Fruit fly (Drosophila melanogaster) whole organism, embryonic: ENCODE data around the gene RhoBTB.
A peak's percentile ranks its signal among the peaks of the same experiment; 100 is the strongest.

Experiments
- Adf1 ChIP-seq: fragments of 200-800 bp; sonication (Bioruptor generic); IDR thresholded peaks from 2 replicates; pipeline ENCODE4 v1.3.6; 2022; ENCODE audit warnings: missing biosample characterization, missing genetic modification characterization
- Atf3 ChIP-seq: fragments of 200-800 bp; sonication (Bioruptor generic); optimal IDR thresholded peaks from 3 replicates; lab custom pipeline; 2016; ENCODE audit warnings: missing biosample characterization, missing genetic modification characterization
- Bdp1 ChIP-seq: fragments of 200-800 bp; sonication (Bioruptor generic); optimal IDR thresholded peaks from 3 replicates; lab custom pipeline; 2016; ENCODE audit warnings: missing biosample characterization, missing genetic modification characterization
- CG1024 ChIP-seq: fragments of 200-800 bp; sonication (Bioruptor generic); IDR thresholded peaks from 2 replicates; pipeline ENCODE4 v1.3.6; 2022; ENCODE audit warnings: missing biosample characterization, missing genetic modification characterization
- CG11695 ChIP-seq: fragments of 200-800 bp; sonication (Bioruptor generic); IDR thresholded peaks from 3 replicates; pipeline ENCODE4 v1.3.6; 2022; ENCODE audit warnings: missing biosample characterization, missing genetic modification characterization
- CG11696 ChIP-seq: fragments of 200-800 bp; sonication (Bioruptor generic); IDR thresholded peaks from 2 replicates; pipeline ENCODE4 v1.3.6; 2022; ENCODE audit warnings: missing biosample characterization, missing genetic modification characterization
- CG12659 ChIP-seq: fragments of 200-800 bp; sonication (Bioruptor generic); optimal IDR thresholded peaks from 3 replicates; lab custom pipeline; 2017; ENCODE audit warnings: mild to moderate bottlenecking, missing biosample characterization, missing genetic modification reagents, missing genetic modification characterization
- CG1529 ChIP-seq: fragments of 200-800 bp; sonication (Bioruptor generic); optimal IDR thresholded peaks from 3 replicates; lab custom pipeline; 2018; ENCODE audit warnings: missing biosample characterization, missing genetic modification characterization
- CG15514 ChIP-seq: fragments of 200-800 bp; sonication (Bioruptor generic); optimal IDR thresholded peaks from 3 replicates; lab custom pipeline; 2017; ENCODE audit warnings: missing biosample characterization, missing genetic modification characterization, mild to moderate bottlenecking, moderate library complexity, missing genetic modification reagents
- CG1602 ChIP-seq: fragments of 200-800 bp; sonication (Bioruptor generic); optimal IDR thresholded peaks from 3 replicates; lab custom pipeline; 2016; ENCODE audit warnings: missing biosample characterization, missing genetic modification characterization
- CG1603 ChIP-seq: fragments of 200-800 bp; sonication (Bioruptor generic); optimal IDR thresholded peaks from 2 replicates; lab custom pipeline; 2019; ENCODE audit warnings: missing biosample characterization, mild to moderate bottlenecking, missing genetic modification characterization, moderate library complexity
- CG17829 ChIP-seq: fragments of 200-800 bp; optimal IDR thresholded peaks from 2 replicates; lab custom pipeline; 2019; ENCODE audit warnings: missing biosample characterization, mild to moderate bottlenecking, missing genetic modification characterization, moderate library complexity
- CG18599 ChIP-seq: fragments of 200-800 bp; sonication (Bioruptor generic); optimal IDR thresholded peaks from 3 replicates; lab custom pipeline; 2017; ENCODE audit warnings: missing biosample characterization, missing genetic modification characterization, mild to moderate bottlenecking, moderate library complexity, missing genetic modification reagents
- CG2116 ChIP-seq: fragments of 200-800 bp; sonication (Bioruptor generic); optimal IDR thresholded peaks from 3 replicates; lab custom pipeline; 2018; ENCODE audit warnings: missing biosample characterization, mild to moderate bottlenecking, missing genetic modification characterization
- CG2199 ChIP-seq: fragments of 200-800 bp; sonication (Bioruptor generic); IDR thresholded peaks from 3 replicates; pipeline ENCODE4 v1.3.6; 2022; ENCODE audit warnings: missing biosample characterization, missing genetic modification characterization
- CG30020 ChIP-seq: fragments of 200-800 bp; optimal IDR thresholded peaks from 2 replicates; lab custom pipeline; 2019; ENCODE audit warnings: missing biosample characterization, mild to moderate bottlenecking, missing genetic modification characterization, moderate library complexity
- CG32532 ChIP-seq: fragments of 200-800 bp; sonication (Bioruptor generic); IDR thresholded peaks from 2 replicates; pipeline ENCODE4 v1.3.6; 2022; ENCODE audit warnings: missing biosample characterization, missing genetic modification characterization
- CG33557 ChIP-seq: fragments of 200-800 bp; sonication (Bioruptor generic); optimal IDR thresholded peaks from 2 replicates; lab custom pipeline; 2019; ENCODE audit warnings: missing biosample characterization, mild to moderate bottlenecking, missing genetic modification characterization, moderate library complexity
- CG3726 ChIP-seq: fragments of 200-800 bp; sonication (Bioruptor generic); IDR thresholded peaks from 3 replicates; pipeline ENCODE4, ENCODE4 v1.3.6; 2022; ENCODE audit warnings: missing biosample characterization, missing genetic modification characterization
- CG6791 ChIP-seq: fragments of 200-800 bp; sonication (Bioruptor generic); IDR thresholded peaks from 3 replicates; pipeline ENCODE4 v1.3.6; 2022; ENCODE audit warnings: missing biosample characterization, missing genetic modification characterization; ENCODE audit not compliant: partially characterized antibody
- CG6813 ChIP-seq: fragments of 200-800 bp; sonication (Bioruptor generic); optimal IDR thresholded peaks from 2 replicates; lab custom pipeline; 2017; ENCODE audit warnings: missing biosample characterization, missing genetic modification characterization, mild to moderate bottlenecking, moderate library complexity, missing genetic modification reagents
- CG6854 ChIP-seq: fragments of 200-800 bp; sonication (Bioruptor generic); optimal IDR thresholded peaks from 3 replicates; lab custom pipeline; 2017; ENCODE audit warnings: missing biosample characterization, mild to moderate bottlenecking, missing genetic modification characterization
- CG7928 ChIP-seq: fragments of 200-800 bp; sonication (Bioruptor generic); optimal IDR thresholded peaks from 2 replicates; lab custom pipeline; 2017; ENCODE audit warnings: missing biosample characterization, mild to moderate bottlenecking, missing genetic modification characterization
- CrebB ChIP-seq: fragments of 200-800 bp; sonication (Bioruptor generic); optimal IDR thresholded peaks from 3 replicates; lab custom pipeline; 2018; ENCODE audit warnings: missing biosample characterization, mild to moderate bottlenecking, missing genetic modification characterization
- Dbx ChIP-seq: fragments of 200-800 bp; sonication (Bioruptor generic); IDR thresholded peaks from 3 replicates; pipeline ENCODE4 v1.3.6; 2022; ENCODE audit warnings: missing biosample characterization, missing genetic modification characterization
- ERR ChIP-seq: fragments of 200-800 bp; sonication (Bioruptor generic); optimal IDR thresholded peaks from 2 replicates; lab custom pipeline; 2016; ENCODE audit warnings: missing biosample characterization, missing genetic modification characterization
- Gug ChIP-seq: fragments of 200-800 bp; sonication (Bioruptor generic); IDR thresholded peaks from 4 replicates; pipeline ENCODE4 v1.3.6; 2022; ENCODE audit warnings: missing biosample characterization, missing genetic modification characterization
- HHEX ChIP-seq: fragments of 200-800 bp; sonication (Bioruptor generic); optimal IDR thresholded peaks from 3 replicates; lab custom pipeline; 2017; ENCODE audit warnings: missing biosample characterization, mild to moderate bottlenecking, missing genetic modification characterization, missing genetic modification reagents
- HLH3B ChIP-seq: fragments of 200-800 bp; sonication (Bioruptor generic); IDR thresholded peaks from 2 replicates; pipeline ENCODE4 v1.3.6; 2022; ENCODE audit warnings: missing biosample characterization, missing genetic modification characterization
- HLH54F ChIP-seq: fragments of 200-800 bp; sonication (Bioruptor generic); optimal IDR thresholded peaks from 3 replicates; lab custom pipeline; 2016; ENCODE audit warnings: missing biosample characterization, missing genetic modification characterization
- Hmr ChIP-seq: fragments of 200-800 bp; sonication (Bioruptor generic); optimal IDR thresholded peaks from 3 replicates; lab custom pipeline; 2017; ENCODE audit warnings: mild to moderate bottlenecking, missing biosample characterization, missing genetic modification reagents, missing genetic modification characterization
- Lim3 ChIP-seq: fragments of 200-800 bp; sonication (Bioruptor generic); IDR thresholded peaks from 2 replicates; pipeline ENCODE4 v1.3.6; 2022; ENCODE audit warnings: missing biosample characterization, missing genetic modification characterization
- MBD-R2 ChIP-seq: fragments of 200-800 bp; sonication (Bioruptor generic); IDR thresholded peaks from 2 replicates; pipeline ENCODE4 v1.3.6; 2022; ENCODE audit warnings: missing biosample characterization, missing genetic modification characterization
- Med ChIP-seq: fragments of 200-800 bp; sonication (Bioruptor generic); peaks from one replicate; lab custom pipeline; 2016; ENCODE audit warnings: missing biosample characterization, missing genetic modification characterization, mild to moderate bottlenecking, inconsistent platforms, moderate library complexity
- PHDP ChIP-seq: fragments of 200-800 bp; sonication (Bioruptor generic); optimal IDR thresholded peaks from 3 replicates; lab custom pipeline; 2018; ENCODE audit warnings: missing biosample characterization, mild to moderate bottlenecking, missing genetic modification characterization, moderate library complexity
- Ptx1 ChIP-seq: fragments of 200-800 bp; sonication (Bioruptor generic); IDR thresholded peaks from 2 replicates; pipeline ENCODE4 v1.3.6; 2022; ENCODE audit warnings: missing biosample characterization, missing genetic modification characterization
- Rfx ChIP-seq: fragments of 200-800 bp; sonication (Bioruptor generic); IDR thresholded peaks from 2 replicates; pipeline ENCODE4 v1.3.6; 2022; ENCODE audit warnings: missing biosample characterization, missing genetic modification characterization
- Scr ChIP-seq: fragments of 200-800 bp; sonication (Bioruptor generic); IDR thresholded peaks from 2 replicates; pipeline ENCODE4 v1.3.6; 2022; ENCODE audit warnings: missing biosample characterization, missing genetic modification characterization; ENCODE audit not compliant: partially characterized antibody
- ab ChIP-seq: fragments of 200-800 bp; sonication (Bioruptor generic); optimal IDR thresholded peaks from 2 replicates; lab custom pipeline; 2016; ENCODE audit warnings: missing biosample characterization, missing genetic modification characterization
- abd-A ChIP-seq: fragments of 200-800 bp; sonication (Bioruptor generic); optimal IDR thresholded peaks from 3 replicates; lab custom pipeline; 2019; ENCODE audit warnings: missing biosample characterization, mild to moderate bottlenecking, missing genetic modification characterization, moderate library complexity
- bab2 ChIP-seq: fragments of 200-800 bp; sonication (Bioruptor generic); optimal IDR thresholded peaks from 2 replicates; lab custom pipeline; 2016; ENCODE audit warnings: missing biosample characterization, missing genetic modification characterization
- eyg ChIP-seq: fragments of 200-800 bp; sonication (Bioruptor generic); optimal IDR thresholded peaks from 3 replicates; lab custom pipeline; 2016; ENCODE audit warnings: missing biosample characterization, missing genetic modification characterization
- gt ChIP-seq: fragments of 200-800 bp; sonication (Bioruptor generic); IDR thresholded peaks from 2 replicates; pipeline ENCODE4 v1.3.6; 2022; ENCODE audit warnings: missing biosample characterization, missing genetic modification characterization
- lmd ChIP-seq: fragments of 200-800 bp; sonication (Bioruptor generic); IDR thresholded peaks from 2 replicates; pipeline ENCODE4 v1.3.6; 2022; ENCODE audit warnings: missing biosample characterization, missing genetic modification characterization
- maf-S ChIP-seq: fragments of 200-800 bp; sonication (Bioruptor generic); optimal IDR thresholded peaks from 2 replicates; lab custom pipeline; 2016; ENCODE audit warnings: missing biosample characterization, missing genetic modification characterization
- org-1 ChIP-seq: fragments of 200-800 bp; sonication (Bioruptor generic); optimal IDR thresholded peaks from 2 replicates; lab custom pipeline; 2017; ENCODE audit warnings: missing biosample characterization, missing genetic modification characterization
- otp ChIP-seq: fragments of 200-800 bp; sonication (Bioruptor generic); IDR thresholded peaks from 3 replicates; pipeline ENCODE4, ENCODE4 v1.3.6; 2022; ENCODE audit warnings: missing biosample characterization, missing genetic modification characterization
- pros ChIP-seq: fragments of 200-800 bp; sonication (Bioruptor generic); optimal IDR thresholded peaks from 3 replicates; lab custom pipeline; 2019; ENCODE audit warnings: missing biosample characterization, mild to moderate bottlenecking, missing genetic modification characterization, moderate library complexity
- unc-4 ChIP-seq: fragments of 200-800 bp; sonication (Bioruptor generic); IDR thresholded peaks from 2 replicates; pipeline ENCODE4 v1.3.6; 2022; ENCODE audit warnings: missing biosample characterization, missing genetic modification characterization; ENCODE audit not compliant: partially characterized antibody

The RhoBTB gene

DNA sequence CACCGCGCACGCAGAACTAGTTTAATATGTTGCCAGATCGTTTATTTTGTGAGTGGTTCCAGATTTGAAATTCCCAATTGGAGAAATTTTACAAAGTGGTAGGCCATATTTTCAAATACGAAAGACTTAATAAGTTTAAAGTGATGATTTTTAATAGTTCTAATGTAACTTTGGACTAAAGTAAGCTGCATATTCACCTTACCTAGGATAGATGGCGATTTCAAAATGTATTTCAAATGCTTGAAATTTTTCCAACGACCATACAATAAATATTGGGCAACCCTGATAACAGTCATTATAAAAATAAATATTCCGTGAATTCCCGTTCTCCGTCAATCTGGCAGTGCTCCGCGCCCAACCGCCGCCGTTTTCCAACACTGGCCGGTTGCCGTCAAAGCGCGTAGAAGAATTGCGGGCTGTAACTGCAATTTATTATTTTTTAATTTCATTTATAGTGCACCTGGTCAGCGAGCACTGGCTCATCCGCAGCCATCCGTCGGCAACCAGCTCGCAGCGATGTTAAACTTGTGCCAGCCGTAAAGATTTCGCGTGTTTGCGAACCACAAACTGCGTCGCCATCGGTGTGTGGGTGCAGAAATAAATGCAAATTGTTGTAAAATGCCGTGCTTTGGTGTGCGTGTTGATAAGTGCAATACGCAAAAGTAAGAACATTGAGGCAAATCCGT lies at the start of gene RhoBTB, which contains the start of gene Ide (continued):
- TF ChIP-seq CG2199 (GFP tag; lab: Robert Waterston, UW) (no peak), HLH3B (GFP tag; lab: Robert Waterston, UW) (peak; percentile 46; the same call in 1 of the 2 replicates), Dbx (GFP tag; lab: Robert Waterston, UW) (peak; percentile 86), HLH54F (GFP tag; lab: Kevin White, UChicago) (peak; percentile 90), Adf1 (GFP tag; lab: Robert Waterston, UW) (peak; percentile 32; the same call in 1 of the 2 replicates), otp (no peak), CG2116 (GFP tag; lab: Kevin White, UChicago) (peak; percentile 79), Hmr (GFP tag; lab: Kevin White, UChicago) (peak; percentile 83), CG11696 (GFP tag; lab: Robert Waterston, UW) (no peak), CrebB (tag; lab: Kevin White, UChicago) (peak; percentile 4), HHEX (GFP tag; lab: Kevin White, UChicago) (peak; percentile 48), eyg (GFP tag; lab: Kevin White, UChicago) (peak; percentile 75), Scr (GFP tag; lab: Robert Waterston, UW) (0 out of 2 replicates have a peak, but pooled peaks have one; percentile 36), CG12659 (peak; percentile 91), org-1 (GFP tag; lab: Kevin White, UChicago) (peak; percentile 23), ERR (peak; percentile 64), CG11695 (GFP tag; lab: Robert Waterston, UW) (no peak), CG3726 (GFP tag; lab: Robert Waterston, UW) (no peak), unc-4 (GFP tag; lab: Robert Waterston, UW) (no peak), bab2 (GFP tag; lab: Kevin White, UChicago) (peak; percentile 89), maf-S (GFP tag; lab: Kevin White, UChicago) (peak; percentile 84), PHDP (tag; lab: Kevin White, UChicago) (peak; percentile 78), Ptx1 (GFP tag; lab: Robert Waterston, UW) (peak; percentile 76), CG18599 (GFP tag; lab: Kevin White, UChicago) (peak; percentile 80), MBD-R2 (GFP tag; lab: Robert Waterston, UW) (peak; percentile 51), CG6813 (no peak), CG1602 (GFP tag; lab: Kevin White, UChicago) (peak; percentile 78), pros (no peak), Lim3 (GFP tag; lab: Robert Waterston, UW) (no peak), CG1603 (tag; lab: Kevin White, UChicago) (no peak), gt (GFP tag; lab: Robert Waterston, UW) (peak; percentile 21; the same call in 1 of the 2 replicates), CG1529 (GFP tag; lab: Kevin White, UChicago) (peak; percentile 5), Med (peak; percentile 94), CG33557 (GFP tag; lab: Kevin White, UChicago) (peak; percentile 65), CG6791 (GFP tag; lab: Robert Waterston, UW) (no peak), Gug (GFP tag; lab: Robert Waterston, UW) (peak; percentile 81; the same call in 2 of the 4 replicates), Rfx (GFP tag; lab: Robert Waterston, UW) (peak; percentile 86), CG32532 (GFP tag; lab: Robert Waterston, UW) (peak; percentile 82), CG30020 (tag; lab: Kevin White, UChicago) (peak; percentile 66), ab (GFP tag; lab: Kevin White, UChicago) (peak; percentile 61), lmd (GFP tag; lab: Robert Waterston, UW) (peak; percentile 85), CG17829 (tag; lab: Kevin White, UChicago) (peak; percentile 79), CG6854 (no peak), CG1024 (GFP tag; lab: Robert Waterston, UW) (no peak), abd-A (no peak), CG7928 (GFP tag; lab: Kevin White, UChicago) (peak; percentile 57), CG15514 (GFP tag; lab: Kevin White, UChicago) (peak; percentile 98), Atf3 (GFP tag; lab: Kevin White, UChicago) (peak; percentile 77), Bdp1 (peak; percentile 63)
